Fruit fly (Drosophila melanogaster): ENCODE results near the gene CG4829.

dm6 chrX:16811213-16811749, at the start of gene CG4829:
- TF ChIP-seq Rel (GFP tag; optimal IDR thresholded peaks at IDR 0.05) = no peak
- TF ChIP-seq Rel (tag; optimal IDR thresholded peaks at IDR 0.05) = no peak
- TF ChIP-seq CG32264 (GFP tag; optimal IDR thresholded peaks at IDR 0.05) = no peak
- TF ChIP-seq Hr83 (GFP tag; optimal IDR thresholded peaks at IDR 0.05; ENCODE audit: poor library complexity, severe bottlenecking) = no peak
- TF ChIP-seq Hr78 (GFP tag; optimal IDR thresholded peaks at IDR 0.05) = no peak
- no peak for TF ChIP-seq lola (GFP tag; optimal IDR thresholded peaks at IDR 0.05)
- no peak for TF ChIP-seq sage (GFP tag; optimal IDR thresholded peaks at IDR 0.05)
- no peak for TF ChIP-seq psq (GFP tag; optimal IDR thresholded peaks at IDR 0.05)
